Worm (Caenorhabditis elegans) whole organism, L1 larva: Measurements from ENCODE around the gene slc-36.2.
A peak's percentile ranks its signal among the peaks of the same experiment; 100 is the strongest.

ENCODE experiments used
- ceh-90 ChIP-seq: sonication (generic microtip); optimal IDR thresholded peaks from 2 replicates; lab custom pipeline; 2016; ENCODE audit warnings: missing genetic modification characterization, missing compliant biosample characterization
- elt-3 ChIP-seq, 6 experiments: fragments of 150-350 bp in 1 of 6; sonication (generic microtip); optimal IDR thresholded peaks; 2 replicates each; lab custom pipeline; 2017 to 2018; ENCODE audit warnings: missing biosample characterization in 6 of 6, missing genetic modification characterization in 6 of 6, inconsistent platforms in 1 of 6
- fkh-10 ChIP-seq: sonication (generic microtip); optimal IDR thresholded peaks from 2 replicates; lab custom pipeline; 2017; ENCODE audit warnings: missing biosample characterization, missing genetic modification reagents, missing genetic modification characterization
- grh-1 ChIP-seq: fragments of 200-800 bp; sonication (Bioruptor generic); IDR thresholded peaks from 2 replicates; pipeline ENCODE4 v1.3.6; 2022; ENCODE audit warnings: missing genetic modification reagents, missing genetic modification characterization, missing compliant biosample characterization
- hlh-4 ChIP-seq: sonication (generic microtip); optimal IDR thresholded peaks from 2 replicates; lab custom pipeline; 2016; ENCODE audit warnings: mild to moderate bottlenecking, missing genetic modification characterization, missing compliant biosample characterization
- lin-35 ChIP-seq, 2 experiments: fragments of 150-350 bp; optimal IDR thresholded peaks; 2 replicates each; lab custom pipeline; 2014; ENCODE audit warnings: missing biosample characterization in 2 of 2, missing genetic modification characterization in 2 of 2, missing genetic modification reagents in 2 of 2
- lsy-2 ChIP-seq, 2 experiments: fragments of 150-350 bp; optimal IDR thresholded peaks; 2 replicates each; lab custom pipeline; 2014; ENCODE audit warnings: missing biosample characterization in 2 of 2, missing genetic modification characterization in 2 of 2
- nhr-237 ChIP-seq: fragments of 150-350 bp; optimal IDR thresholded peaks from 2 replicates; lab custom pipeline; 2014; ENCODE audit warnings: missing biosample characterization, missing genetic modification characterization
- nhr-77 ChIP-seq: fragments of 150-350 bp; optimal IDR thresholded peaks from 2 replicates; lab custom pipeline; 2014; ENCODE audit warnings: missing biosample characterization, missing genetic modification characterization
- pag-3 ChIP-seq: sonication (generic microtip); optimal IDR thresholded peaks from 2 replicates; lab custom pipeline; 2017; ENCODE audit warnings: missing genetic modification characterization, mild to moderate bottlenecking, missing compliant biosample characterization, antibody characterized with exemption, borderline replicate concordance; ENCODE audit not compliant: insufficient read depth
- tlp-1 ChIP-seq: fragments of 150-350 bp; optimal IDR thresholded peaks from 2 replicates; lab custom pipeline; 2014; ENCODE audit warnings: missing biosample characterization, missing genetic modification characterization
- unc-62 ChIP-seq: fragments of 150-350 bp; optimal IDR thresholded peaks from 2 replicates; lab custom pipeline; 2014; ENCODE audit warnings: missing biosample characterization, missing genetic modification reagents, missing genetic modification characterization
- ztf-11 ChIP-seq, 2 experiments: sonication (generic microtip); optimal IDR thresholded peaks; 2 replicates each; lab custom pipeline; 2016 to 2017; ENCODE audit warnings: missing genetic modification characterization in 2 of 2, missing biosample characterization in 1 of 2, missing compliant biosample characterization in 1 of 2

DNA sequence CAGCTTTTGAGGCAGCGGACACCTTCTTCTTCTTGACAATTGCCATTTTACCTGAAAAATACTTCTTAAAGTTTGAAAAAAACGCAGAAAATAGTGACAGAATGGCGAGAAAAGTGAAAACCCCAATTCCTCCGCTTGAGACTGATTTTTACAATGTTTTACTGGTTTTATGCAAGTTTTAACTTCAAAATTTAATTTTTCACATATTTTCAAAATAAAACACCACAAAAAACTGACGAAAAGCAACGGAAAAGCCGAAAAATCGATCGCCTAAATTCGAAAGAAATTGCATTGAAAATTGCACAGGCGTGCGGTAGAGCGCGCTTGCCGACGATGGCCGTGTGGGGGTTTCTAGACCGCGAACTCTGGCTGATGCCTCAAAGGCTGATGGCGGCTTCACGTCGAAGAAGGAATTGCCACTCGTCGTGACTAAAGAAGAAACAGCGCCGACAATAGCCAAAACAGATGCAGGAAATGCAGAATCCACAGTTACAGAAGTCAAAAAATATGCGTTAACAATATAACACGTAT is 46.4 kb upstream of the slc-36.2 start, which contains the start of gene nsun-1:
- TF ChIP-seq nhr-237 (no peak), unc-62 (no peak), ztf-11 (tag; optimal IDR thresholded peaks at IDR 0.05; lab: Kevin White, UChicago) (peak in 1 of 2 experiments; percentile 52), pag-3 (tag; lab: Kevin White, UChicago) (no peak), grh-1 (GFP tag; lab: Robert Waterston, UW) (0 out of 2 replicates have a peak, but pooled peaks have one; percentile 12), nhr-77 (tag; lab: Kevin White, UChicago) (no peak), elt-3 (tag; optimal IDR thresholded peaks at IDR 0.05; lab: Kevin White, UChicago) (peak in 1 of 6 experiments; percentile 11), ceh-90 (tag; lab: Kevin White, UChicago) (peak; percentile 78), tlp-1 (tag; lab: Kevin White, UChicago) (no peak), lin-35 (GFP tag; optimal IDR thresholded peaks at IDR 0.05; lab: Kevin White, UChicago) (peak; percentile 62 to 63), lsy-2 (tag; optimal IDR thresholded peaks at IDR 0.05; lab: Kevin White, UChicago) (peak; percentile 27 to 66), fkh-10 (no peak), hlh-4 (tag; lab: Kevin White, UChicago) (no peak)
